Fruit fly (Drosophila melanogaster): ENCODE data around the gene Pex11c.
A peak's percentile ranks its signal among the peaks of the same experiment; 100 is the strongest.

Gene Pex11c

dm6 chr3R:23223151-23223810, 34.9 kb upstream of the Pex11c start:
- TF ChIP-seq CrebA (GFP tag; optimal IDR thresholded peaks at IDR 0.05; ENCODE audit: borderline replicate concordance) (peak; percentile 59), Dfd (GFP tag; optimal IDR thresholded peaks at IDR 0.05) (no peak), rgr (GFP tag; optimal IDR thresholded peaks at IDR 0.05) (peak; percentile 17), Mio (GFP tag; optimal IDR thresholded peaks at IDR 0.05) (no peak), pan (optimal IDR thresholded peaks at IDR 0.05) (no peak), sv (GFP tag; optimal IDR thresholded peaks at IDR 0.05) (no peak), sage (GFP tag; optimal IDR thresholded peaks at IDR 0.05) (peak; percentile 6), Jra (GFP tag; optimal IDR thresholded peaks at IDR 0.05) (no peak), N (GFP tag; optimal IDR thresholded peaks at IDR 0.05) (no peak), dl (GFP tag; optimal IDR thresholded peaks at IDR 0.05; ENCODE audit: insufficient read depth in 1 of 2, partially characterized antibody in 2 of 2) (no peak), Hr83 (GFP tag; optimal IDR thresholded peaks at IDR 0.05; ENCODE audit: poor library complexity, severe bottlenecking) (no peak), brk (GFP tag; optimal IDR thresholded peaks at IDR 0.05) (peak; percentile 57), usp (GFP tag; optimal IDR thresholded peaks at IDR 0.05) (no peak), dsf (GFP tag; optimal IDR thresholded peaks at IDR 0.05; ENCODE audit: borderline replicate concordance) (no peak), HLH106 (tag; optimal IDR thresholded peaks at IDR 0.05) (no peak), woc (GFP tag; optimal IDR thresholded peaks at IDR 0.05) (no peak), h (GFP tag; optimal IDR thresholded peaks at IDR 0.05) (peak; percentile 69), jim (GFP tag; optimal IDR thresholded peaks at IDR 0.05) (no peak), Hr78 (GFP tag; optimal IDR thresholded peaks at IDR 0.05) (no peak), dmrt93B (GFP tag; optimal IDR thresholded peaks at IDR 0.05) (no peak), GATAd (GFP tag; optimal IDR thresholded peaks at IDR 0.05) (no peak), tai (GFP tag; optimal IDR thresholded peaks at IDR 0.05) (no peak), br (GFP tag; optimal IDR thresholded peaks at IDR 0.05) (peak; percentile 4), fru (GFP tag; optimal IDR thresholded peaks at IDR 0.05) (peak; percentile 24), Hnf4 (GFP tag; optimal IDR thresholded peaks at IDR 0.05) (no peak), ey (GFP tag; optimal IDR thresholded peaks at IDR 0.05) (no peak), Rel (GFP tag; optimal IDR thresholded peaks at IDR 0.05) (no peak), Rel (tag; optimal IDR thresholded peaks at IDR 0.05) (peak; percentile 86), CG9705 (GFP tag; optimal IDR thresholded peaks at IDR 0.05) (no peak), Vsx2 (GFP tag; optimal IDR thresholded peaks at IDR 0.05; ENCODE audit: partially characterized antibody) (no peak), Dif (GFP tag; optimal IDR thresholded peaks at IDR 0.05; ENCODE audit: partially characterized antibody) (no peak), lola (GFP tag; optimal IDR thresholded peaks at IDR 0.05) (no peak), Abd-B (GFP tag; optimal IDR thresholded peaks at IDR 0.05) (no peak), OdsH (GFP tag; optimal IDR thresholded peaks at IDR 0.05) (peak; percentile 30), psq (GFP tag; optimal IDR thresholded peaks at IDR 0.05) (no peak), foxo (GFP tag; optimal IDR thresholded peaks at IDR 0.05) (peak; percentile 19 to 31), Sp1 (GFP tag; optimal IDR thresholded peaks at IDR 0.05) (peak; percentile 24), CG32264 (GFP tag; optimal IDR thresholded peaks at IDR 0.05) (peak; percentile 17), Myc (optimal IDR thresholded peaks at IDR 0.05) (no peak)

dm6 chr3R:23225266-23225665, 32.9 kb upstream of the Pex11c start:
- peak; percentile 25 for TF ChIP-seq Hr83 (GFP tag; optimal IDR thresholded peaks at IDR 0.05; ENCODE audit: poor library complexity, severe bottlenecking)
- no peak for TF ChIP-seq ey (GFP tag; optimal IDR thresholded peaks at IDR 0.05)
- peak; percentile 22 for TF ChIP-seq OdsH (GFP tag; optimal IDR thresholded peaks at IDR 0.05)
- peak in 1 of 2 experiments; percentile 26 for TF ChIP-seq foxo (GFP tag; optimal IDR thresholded peaks at IDR 0.05)
- TF ChIP-seq GATAd (GFP tag; optimal IDR thresholded peaks at IDR 0.05), result no peak
- peak; percentile 4 for TF ChIP-seq psq (GFP tag; optimal IDR thresholded peaks at IDR 0.05)
- peak; percentile 51 for TF ChIP-seq h (GFP tag; optimal IDR thresholded peaks at IDR 0.05)
- peak; percentile 27 for TF ChIP-seq rgr (GFP tag; optimal IDR thresholded peaks at IDR 0.05)
- peak; percentile 2 for TF ChIP-seq Hnf4 (GFP tag; optimal IDR thresholded peaks at IDR 0.05)
- no peak for TF ChIP-seq br (GFP tag; optimal IDR thresholded peaks at IDR 0.05)

Measured in whole organism, wandering third instar larva.